Fruit fly (Drosophila melanogaster) Kc167 (cell line): ENCODE results near the gene prc.

ENCODE experiments used
- Myc ChIP-seq: fragments of >200 bp; optimal IDR thresholded peaks from 2 replicates; lab custom pipeline; 2017; ENCODE audit warnings: missing external identifiers
- Sin3A ChIP-seq: fragments of >200 bp; optimal IDR thresholded peaks from 2 replicates; lab custom pipeline; 2018; ENCODE audit warnings: missing external identifiers
- h ChIP-seq: fragments of >200 bp; optimal IDR thresholded peaks from 3 replicates; lab custom pipeline; 2018; ENCODE audit warnings: missing external identifiers

DNA sequence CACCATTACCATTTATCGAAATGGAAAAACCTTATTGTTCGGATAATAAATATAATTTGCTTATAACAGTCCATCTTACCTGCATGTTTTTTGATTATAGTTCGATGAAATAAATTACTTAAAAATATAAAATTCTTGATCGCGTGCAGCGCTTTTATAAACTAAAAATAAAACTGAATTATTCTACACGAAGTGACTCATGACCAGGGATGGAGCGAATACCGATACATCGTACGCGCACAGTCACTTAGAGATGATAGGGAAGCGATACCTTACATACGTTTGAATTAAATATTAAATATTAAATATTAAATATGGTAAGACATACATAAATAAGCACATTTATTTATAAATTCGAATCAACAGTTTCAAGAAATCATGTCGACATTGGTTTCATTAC, 27.0 kb upstream of the prc start, which contains the start of gene viaf:
- TF ChIP-seq Myc (lab: Kevin White, UChicago), result no peak
- no peak for TF ChIP-seq Sin3A
- no peak for TF ChIP-seq h
